Worm (Caenorhabditis elegans): Measurements from ENCODE around the gene Y34F4.3.

The Y34F4.3 gene

DNA sequence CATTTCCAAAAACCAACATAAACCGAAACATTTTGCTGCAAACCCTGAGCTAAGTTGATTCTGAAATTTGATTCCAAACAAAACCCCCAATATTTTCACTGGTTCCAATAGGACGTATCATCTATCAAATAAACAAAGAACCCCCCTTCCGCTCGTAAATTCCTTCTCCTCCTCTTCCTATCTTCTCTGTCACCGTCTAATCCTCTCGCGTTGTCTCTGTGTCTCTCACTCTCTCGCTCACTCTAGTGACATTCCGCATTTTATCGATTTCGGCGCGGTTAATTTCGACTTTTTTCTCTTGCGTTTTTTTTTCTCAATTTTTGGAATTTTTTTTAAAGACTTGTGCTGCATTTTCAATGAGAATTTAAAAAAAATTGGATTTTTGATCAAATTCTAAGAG is 34.0 kb downstream of the Y34F4.3 start:
- no peak for TF ChIP-seq ztf-29 (GFP tag; IDR thresholded peaks at IDR 0.05)
- TF ChIP-seq klf-2 (GFP tag; conservative IDR thresholded peaks at IDR 0.05): no peak
- no peak for TF ChIP-seq flt-1 (GFP tag; IDR thresholded peaks at IDR 0.05)
- peak; percentile 70 for TF ChIP-seq T22C8.4 (GFP tag; IDR thresholded peaks at IDR 0.05)
- no peak for TF ChIP-seq ref-1 (GFP tag; conservative IDR thresholded peaks at IDR 0.05)
- no peak for TF ChIP-seq cog-1 (tag; optimal IDR thresholded peaks at IDR 0.05)

DNA sequence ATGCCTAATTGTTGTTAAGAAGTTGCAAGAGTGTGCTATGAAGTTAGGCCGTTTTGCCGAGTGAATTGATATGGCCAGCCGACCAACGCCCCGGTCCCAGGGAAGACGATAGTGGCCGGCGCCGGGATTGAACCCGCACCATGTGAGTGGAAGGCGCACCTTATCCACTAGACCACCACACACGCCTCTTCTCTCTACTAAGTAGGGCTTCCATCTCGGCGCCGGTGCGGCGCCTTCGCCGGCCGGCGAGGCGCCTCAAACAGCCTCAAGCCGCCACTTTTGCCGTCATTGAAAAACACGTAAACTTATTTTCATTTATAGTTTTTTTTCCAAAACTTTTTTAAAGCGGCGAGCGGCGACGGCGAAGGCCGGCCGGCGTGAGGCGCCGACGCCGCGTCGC is 37.1 kb downstream of the Y34F4.3 start:
- TF ChIP-seq T22C8.4 (GFP tag; IDR thresholded peaks at IDR 0.05) (no peak), tab-1 (GFP tag; IDR thresholded peaks at IDR 0.05) (no peak), flt-1 (GFP tag; IDR thresholded peaks at IDR 0.05) (0 out of 2 replicates have a peak, but pooled peaks have one; percentile 15)

DNA sequence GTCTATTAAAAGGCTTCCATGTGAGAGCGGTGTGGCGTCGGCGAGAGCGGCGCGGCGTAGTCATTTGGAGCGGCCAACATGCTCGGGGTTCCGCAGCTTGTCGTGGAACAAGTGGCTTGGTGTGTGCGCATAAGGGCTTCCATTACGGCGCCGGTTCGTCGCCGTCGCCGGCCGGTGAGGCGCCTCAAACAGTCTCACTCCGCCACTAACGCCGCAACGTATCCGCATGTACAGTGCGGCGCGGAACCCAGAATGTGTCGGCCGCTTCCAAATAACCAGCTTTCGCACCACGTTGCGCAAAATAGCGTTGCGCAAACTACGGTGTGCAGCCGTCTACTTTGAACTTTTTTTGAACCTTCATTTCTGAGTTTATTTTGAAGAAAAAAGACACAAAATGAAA is 45.1 kb downstream of the Y34F4.3 start:
- TF ChIP-seq ref-1 (GFP tag; conservative IDR thresholded peaks at IDR 0.05) (no peak), tab-1 (GFP tag; IDR thresholded peaks at IDR 0.05) (peak; percentile 61; the same call in 1 of the 2 replicates), T22C8.4 (GFP tag; IDR thresholded peaks at IDR 0.05) (no peak)

DNA sequence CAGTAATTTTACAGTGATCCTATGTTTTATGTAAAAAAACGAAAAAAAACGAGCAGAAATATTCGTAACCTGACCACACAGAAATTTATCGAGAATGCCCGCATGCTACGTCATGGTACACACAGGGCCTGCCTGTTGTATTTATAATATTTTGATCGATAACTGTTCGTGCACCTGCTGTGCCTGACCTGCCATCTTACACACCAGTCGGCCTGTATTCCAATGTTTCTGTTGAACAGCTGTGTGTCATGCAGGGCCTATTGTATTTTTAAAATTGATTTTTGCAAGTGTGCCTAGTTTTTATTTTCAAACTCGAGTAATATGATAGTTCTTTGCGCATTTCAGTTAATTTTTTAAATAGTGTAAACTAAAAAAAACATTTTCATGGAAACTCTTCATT is 49.7 kb downstream of the Y34F4.3 start:
- TF ChIP-seq tab-1 (GFP tag; IDR thresholded peaks at IDR 0.05) (no peak), med-1 (GFP tag; optimal IDR thresholded peaks at IDR 0.05; ENCODE audit: insufficient read depth) (no peak), ztf-29 (GFP tag; IDR thresholded peaks at IDR 0.05) (no peak), klf-2 (GFP tag; conservative IDR thresholded peaks at IDR 0.05) (no peak), flt-1 (GFP tag; IDR thresholded peaks at IDR 0.05) (no peak), cog-1 (tag; optimal IDR thresholded peaks at IDR 0.05) (no peak), T22C8.4 (GFP tag; IDR thresholded peaks at IDR 0.05) (no peak), ztf-23 (GFP tag; IDR thresholded peaks at IDR 0.05) (no peak), ref-1 (GFP tag; conservative IDR thresholded peaks at IDR 0.05) (no peak)

DNA sequence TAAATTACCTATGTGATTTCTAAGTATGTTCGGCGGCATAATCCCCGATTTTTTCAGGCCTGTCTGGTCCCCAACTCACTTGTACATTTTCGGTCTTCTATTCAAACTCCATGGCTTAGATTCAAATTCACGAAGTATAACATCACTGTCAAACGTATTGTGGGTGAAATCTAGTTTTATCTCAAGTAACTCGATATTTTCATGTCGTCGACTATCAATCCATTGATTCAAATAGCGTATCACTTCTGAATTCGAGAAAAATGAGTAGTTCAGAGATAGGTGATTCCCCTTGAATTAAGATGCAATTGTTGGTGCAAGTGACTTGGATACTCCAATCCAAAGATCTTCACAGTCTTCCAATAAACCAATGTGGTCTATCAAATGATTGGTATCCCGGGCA is 51.3 kb downstream of the Y34F4.3 start:
- TF ChIP-seq tab-1 (GFP tag; IDR thresholded peaks at IDR 0.05): no peak
